Worm (Caenorhabditis elegans) whole organism, early embryonic: ENCODE results near the gene C07A4.3.

Experiments
- F13C5.2 ChIP-seq: sonication (generic microtip); optimal IDR thresholded peaks from 2 replicates; lab custom pipeline; 2017; ENCODE audit warnings: mild to moderate bottlenecking, missing genetic modification characterization, inconsistent platforms, missing compliant biosample characterization
- ama-1 ChIP-seq: fragments of 150-350 bp; optimal IDR thresholded peaks from 2 replicates; lab custom pipeline; 2014
- ceh-13 ChIP-seq: fragments of 200-800 bp; sonication (Bioruptor generic); optimal IDR thresholded peaks from 2 replicates; lab custom pipeline; 2018; ENCODE audit warnings: mild to moderate bottlenecking, missing genetic modification characterization, missing compliant biosample characterization
- flt-1 ChIP-seq: fragments of 200-800 bp; sonication (Bioruptor generic); IDR thresholded peaks from 2 replicates; pipeline ENCODE4 v1.3.6; 2022; ENCODE audit warnings: missing genetic modification characterization, missing compliant biosample characterization
- hmbx-1 ChIP-seq: sonication (generic microtip); optimal IDR thresholded peaks from 2 replicates; lab custom pipeline; 2016; ENCODE audit warnings: mild to moderate bottlenecking, missing genetic modification characterization, missing compliant biosample characterization
- hmg-4 ChIP-seq: fragments of 200-800 bp; sonication (Bioruptor generic); optimal IDR thresholded peaks from 2 replicates; lab custom pipeline; 2018; ENCODE audit warnings: mild to moderate bottlenecking, missing genetic modification characterization, missing compliant biosample characterization
- pes-1 ChIP-seq: fragments of 200-800 bp; sonication (Bioruptor generic); IDR thresholded peaks from 2 replicates; pipeline ENCODE4 v1.3.6; 2022; ENCODE audit warnings: missing genetic modification reagents, missing genetic modification characterization, missing compliant biosample characterization
- scrt-1 ChIP-seq: fragments of 200-800 bp; sonication (Bioruptor generic); IDR thresholded peaks from 2 replicates; pipeline ENCODE4 v1.3.6; 2022; ENCODE audit warnings: missing genetic modification characterization, missing compliant biosample characterization
- tbx-11 ChIP-seq: fragments of 200-800 bp; sonication (Bioruptor generic); IDR thresholded peaks from 2 replicates; pipeline ENCODE4 v1.3.6; 2022; ENCODE audit warnings: missing genetic modification characterization, missing compliant biosample characterization
- tra-4 ChIP-seq: sonication (generic microtip); optimal IDR thresholded peaks from 2 replicates; lab custom pipeline; 2017; ENCODE audit warnings: missing genetic modification characterization, missing compliant biosample characterization

DNA sequence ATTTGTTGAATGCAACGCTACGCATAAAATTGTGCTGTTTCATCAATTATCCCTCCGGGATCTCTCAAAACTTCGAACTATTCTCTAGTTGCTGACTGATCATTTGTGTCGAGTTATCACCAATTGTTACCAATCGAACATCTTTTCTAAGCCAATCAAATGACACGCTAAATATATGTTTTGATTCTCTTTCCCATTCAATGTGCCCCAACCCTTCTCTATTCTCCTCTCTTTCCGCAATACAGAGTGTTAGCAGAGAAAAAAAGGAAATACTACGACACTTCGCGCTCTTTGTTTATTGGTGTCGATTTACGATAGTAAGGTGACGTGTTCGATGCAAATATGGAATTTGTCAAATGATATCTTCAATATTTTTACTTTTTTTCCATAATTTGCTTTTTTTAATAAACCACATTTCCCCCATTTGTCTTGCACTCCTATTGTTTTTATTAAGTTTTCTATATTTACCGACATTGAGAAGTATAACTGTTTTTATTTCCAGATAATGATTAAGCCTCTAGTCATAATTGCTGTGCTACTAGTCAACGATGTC, 22.5 kb downstream of the C07A4.3 start, which contains the start of gene nucb-1:
- no peak for TF ChIP-seq tbx-11 (GFP tag; lab: Robert Waterston, UW)
- TF ChIP-seq ama-1 (lab: Kevin White, UChicago), result no peak
- peak; percentile 5 for TF ChIP-seq hmg-4 (GFP tag; lab: Kevin White, UChicago)
- TF ChIP-seq scrt-1, result no peak
- TF ChIP-seq flt-1 (GFP tag; lab: Robert Waterston, UW), result no peak
- TF ChIP-seq hmbx-1 (tag; lab: Kevin White, UChicago), result no peak
- no peak for TF ChIP-seq tra-4
- TF ChIP-seq ceh-13 (GFP tag; lab: Kevin White, UChicago), result no peak
- TF ChIP-seq F13C5.2 (tag; lab: Kevin White, UChicago), result no peak
- TF ChIP-seq pes-1 (GFP tag; lab: Robert Waterston, UW), result no peak
